Fruit fly (Drosophila melanogaster): ENCODE results near the gene CG31323.

- TF ChIP-seq cic (GFP tag; optimal IDR thresholded peaks at IDR 0.05), result peak; percentile 53
- TF ChIP-seq Mnt (GFP tag; optimal IDR thresholded peaks at IDR 0.05), result peak; percentile 64
- peak; percentile 47 for TF ChIP-seq CG12768 (GFP tag; optimal IDR thresholded peaks at IDR 0.05)
- no peak for TF ChIP-seq tj (GFP tag; optimal IDR thresholded peaks at IDR 0.05)
- peak; percentile 71 for TF ChIP-seq CG7045 (GFP tag; optimal IDR thresholded peaks at IDR 0.05)
- peak; percentile 10 for TF ChIP-seq kay (GFP tag; ENCODE audit: borderline replicate concordance)
- peak; percentile 57 for TF ChIP-seq CG5204 (GFP tag; optimal IDR thresholded peaks at IDR 0.05)
- TF ChIP-seq CG11617 (GFP tag; optimal IDR thresholded peaks at IDR 0.05), result peak; percentile 81
- TF ChIP-seq Crg-1 (GFP tag; optimal IDR thresholded peaks at IDR 0.05), result peak; percentile 80
- TF ChIP-seq toe (GFP tag; optimal IDR thresholded peaks at IDR 0.05), result peak; percentile 36
- peak; percentile 79 for TF ChIP-seq CG33017 (tag; optimal IDR thresholded peaks at IDR 0.05)
These were observed 49.5 kb upstream of the CG31323 start for dm6 chr3R:26121108-26121507.

All from whole organism, adult.